Worm (Caenorhabditis elegans) whole organism, mixed stage, embryonic: Measurements from ENCODE around the gene ZK836.3.

Experiments
- nhr-12 ChIP-seq: fragments of 150-350 bp; optimal IDR thresholded peaks from 2 replicates; lab custom pipeline; 2014; ENCODE audit warnings: missing biosample characterization, missing genetic modification characterization
- nhr-28 ChIP-seq: fragments of 150-350 bp; optimal IDR thresholded peaks from 2 replicates; lab custom pipeline; 2014; ENCODE audit warnings: missing biosample characterization, missing genetic modification characterization
- pha-4 ChIP-seq: fragments of 150-350 bp; optimal IDR thresholded peaks from 2 replicates; lab custom pipeline; 2018; ENCODE audit warnings: missing biosample characterization, missing genetic modification reagents, missing genetic modification characterization
- unc-39 ChIP-seq: fragments of 150-350 bp; optimal IDR thresholded peaks from 2 replicates; lab custom pipeline; 2014; ENCODE audit warnings: missing biosample characterization, missing genetic modification characterization
- unc-62 ChIP-seq: fragments of 150-350 bp; optimal IDR thresholded peaks from 2 replicates; lab custom pipeline; 2014; ENCODE audit warnings: missing biosample characterization, missing genetic modification reagents, missing genetic modification characterization

- no peak for TF ChIP-seq nhr-12 (tag; lab: Kevin White, UChicago)
- no peak for TF ChIP-seq nhr-28 (tag; lab: Kevin White, UChicago)
- no peak for TF ChIP-seq unc-62 (GFP tag; lab: Kevin White, UChicago)
- no peak for TF ChIP-seq unc-39 (tag; lab: Kevin White, UChicago)
- no peak for TF ChIP-seq pha-4 (tag; lab: Kevin White, UChicago)
Observed at ce11 chrV:12244980-12245742, 49.4 kb upstream of the ZK836.3 start, which contains the start of the genes T04H1.13, slfl-5 and rad-50.
